Fruit fly (Drosophila melanogaster): ENCODE measurements around the gene baf.

- TF ChIP-seq CG1621 (tag; optimal IDR thresholded peaks at IDR 0.05) (peak; percentile 57), lz (GFP tag; optimal IDR thresholded peaks at IDR 0.05) (peak; percentile 37), CG6854 (GFP tag; optimal IDR thresholded peaks at IDR 0.05) (no peak), CG31627 (GFP tag; optimal IDR thresholded peaks at IDR 0.05) (peak; percentile 25), CG8632 (GFP tag; optimal IDR thresholded peaks at IDR 0.05) (peak; percentile 15), topi (GFP tag; optimal IDR thresholded peaks at IDR 0.05) (peak; percentile 66), Eip78C (GFP tag) (peak; percentile 95), achi (GFP tag; optimal IDR thresholded peaks at IDR 0.05) (peak; percentile 48), CG16779 (tag; optimal IDR thresholded peaks at IDR 0.05) (peak; percentile 5), Gug (GFP tag; IDR thresholded peaks at IDR 0.05) (peak; percentile 42; the same call in 1 of the 2 replicates), CG6163 (GFP tag; IDR thresholded peaks at IDR 0.05) (peak; percentile 49), Hr39 (GFP tag; optimal IDR thresholded peaks at IDR 0.05) (peak; percentile 46), CG7368 (GFP tag; optimal IDR thresholded peaks at IDR 0.05) (peak; percentile 60)
Measured at dm6 chr2L:8006038-8006437, 23.2 kb upstream of the baf start.
